Worm (Caenorhabditis elegans) whole organism, L4 larva: ENCODE data around the gene C08F8.15.
A peak's percentile ranks its signal among the peaks of the same experiment; 100 is the strongest.

Experiments used
- D1046.2 ChIP-seq: fragments of 200-800 bp; sonication (Bioruptor generic); IDR thresholded peaks from 2 replicates; pipeline ENCODE4 v1.3.6; 2022; ENCODE audit warnings: missing genetic modification characterization, missing compliant biosample characterization
- F26F4.8 ChIP-seq: fragments of 200-800 bp; sonication (Bioruptor generic); conservative IDR thresholded peaks from 2 replicates; pipeline ENCODE4 v1.3.6; 2022; ENCODE audit warnings: missing genetic modification characterization, missing compliant biosample characterization
- T20F7.1 ChIP-seq: fragments of 200-800 bp; sonication (Bioruptor generic); optimal IDR thresholded peaks from 2 replicates; lab custom pipeline; 2018; ENCODE audit warnings: mild to moderate bottlenecking, missing genetic modification characterization, missing compliant biosample characterization
- Y75B8A.6 ChIP-seq: fragments of 200-800 bp; sonication (Bioruptor generic); IDR thresholded peaks from 2 replicates; pipeline ENCODE4 v1.3.6; 2022; ENCODE audit warnings: missing genetic modification reagents, missing genetic modification characterization, missing compliant biosample characterization
- ZK337.2 ChIP-seq: fragments of 200-800 bp; sonication (Bioruptor generic); IDR thresholded peaks from 2 replicates; pipeline ENCODE4 v1.3.6; 2022; ENCODE audit warnings: missing genetic modification reagents, missing genetic modification characterization, missing compliant biosample characterization
- ZK546.5 ChIP-seq, 2 experiments: sonication (generic microtip); optimal IDR thresholded peaks; 2 replicates each; lab custom pipeline; 2017; ENCODE audit warnings: missing biosample characterization in 2 of 2, missing genetic modification characterization in 2 of 2
- aha-1 ChIP-seq: fragments of 150-350 bp; peaks from one replicate; lab custom pipeline; 2014; ENCODE audit warnings: missing biosample characterization, missing genetic modification characterization
- aly-2 ChIP-seq: sonication (generic microtip); optimal IDR thresholded peaks from 2 replicates; lab custom pipeline; 2018; ENCODE audit warnings: missing biosample characterization, missing genetic modification characterization
- arid-1 ChIP-seq: fragments of 200-800 bp; sonication (Bioruptor generic); conservative IDR thresholded peaks from 2 replicates; pipeline ENCODE4 v1.3.6; 2022; ENCODE audit warnings: missing genetic modification reagents, missing genetic modification characterization, missing compliant biosample characterization
- attf-4 ChIP-seq: sonication (generic microtip); optimal IDR thresholded peaks from 3 replicates; lab custom pipeline; 2017; ENCODE audit warnings: missing biosample characterization, missing genetic modification characterization
- ceh-28 ChIP-seq: fragments of 150-350 bp; optimal IDR thresholded peaks from 2 replicates; lab custom pipeline; 2014; ENCODE audit warnings: missing biosample characterization, missing genetic modification reagents, missing genetic modification characterization
- ceh-32 ChIP-seq: sonication (generic microtip); optimal IDR thresholded peaks from 2 replicates; lab custom pipeline; 2016; ENCODE audit warnings: mild to moderate bottlenecking, missing genetic modification characterization, missing compliant biosample characterization; ENCODE audit not compliant: poor library complexity
- ces-1 ChIP-seq: fragments of 150-350 bp; sonication (generic microtip); optimal IDR thresholded peaks from 4 replicates; lab custom pipeline; 2014; ENCODE audit warnings: missing biosample characterization, missing genetic modification reagents, missing genetic modification characterization
- daf-16 ChIP-seq, 3 experiments: sonication (generic microtip); optimal IDR thresholded peaks; 2 replicates each; lab custom pipeline; 2016 to 2017; ENCODE audit warnings: missing genetic modification characterization in 3 of 3, missing genetic modification reagents in 3 of 3, mild to moderate bottlenecking in 2 of 3, missing compliant biosample characterization in 2 of 3, missing biosample characterization in 1 of 3, moderate library complexity in 1 of 3
- daf-19 ChIP-seq: fragments of 200-800 bp; sonication (Bioruptor generic); conservative IDR thresholded peaks from 2 replicates; pipeline ENCODE4 v1.3.6; 2022; ENCODE audit warnings: missing genetic modification characterization, missing compliant biosample characterization
- dmd-8 ChIP-seq: fragments of 200-800 bp; sonication (Bioruptor generic); IDR thresholded peaks from 2 replicates; pipeline ENCODE4 v1.3.6; 2022; ENCODE audit warnings: missing genetic modification characterization, missing compliant biosample characterization
- dmd-9 ChIP-seq: fragments of 200-800 bp; sonication (Bioruptor generic); IDR thresholded peaks from 2 replicates; pipeline ENCODE4 v1.3.6; 2022; ENCODE audit warnings: missing genetic modification reagents, missing genetic modification characterization, missing compliant biosample characterization
- duxl-1 ChIP-seq: sonication (generic microtip); optimal IDR thresholded peaks from 2 replicates; lab custom pipeline; 2016; ENCODE audit warnings: mild to moderate bottlenecking, missing genetic modification characterization, moderate library complexity, missing compliant biosample characterization; ENCODE audit not compliant: poor library complexity
- dve-1 ChIP-seq: sonication (generic microtip); optimal IDR thresholded peaks from 2 replicates; lab custom pipeline; 2017; ENCODE audit warnings: antibody characterized with exemption, mild to moderate bottlenecking, missing genetic modification characterization, missing compliant biosample characterization; ENCODE audit not compliant: insufficient read depth
- egl-43 ChIP-seq: fragments of 200-800 bp; sonication (Bioruptor generic); IDR thresholded peaks from 2 replicates; pipeline ENCODE4 v1.3.6; 2022; ENCODE audit warnings: missing genetic modification reagents, missing genetic modification characterization, missing compliant biosample characterization
- fos-1 ChIP-seq: fragments of 150-350 bp; optimal IDR thresholded peaks from 2 replicates; lab custom pipeline; 2014; ENCODE audit warnings: missing biosample characterization, missing genetic modification characterization
- gei-8 ChIP-seq: fragments of 200-800 bp; sonication (Bioruptor generic); optimal IDR thresholded peaks from 2 replicates; lab custom pipeline; 2018; ENCODE audit warnings: mild to moderate bottlenecking, missing genetic modification characterization, missing compliant biosample characterization
- hif-1 ChIP-seq, 2 experiments: sonication (generic microtip); optimal IDR thresholded peaks; 2 replicates each; lab custom pipeline; 2016 to 2017; ENCODE audit warnings: missing compliant biosample characterization in 2 of 2, missing genetic modification characterization in 2 of 2, missing genetic modification reagents in 2 of 2, missing genotype in 2 of 2, mild to moderate bottlenecking in 1 of 2
- hmg-1.1 ChIP-seq: fragments of 200-800 bp; sonication (Bioruptor generic); IDR thresholded peaks from 2 replicates; pipeline ENCODE4 v1.3.6; 2022; ENCODE audit warnings: missing genetic modification reagents, missing genetic modification characterization, missing compliant biosample characterization
- lim-7 ChIP-seq: fragments of 200-800 bp; sonication (Bioruptor generic); IDR thresholded peaks from 2 replicates; pipeline ENCODE4 v1.3.6; 2022; ENCODE audit warnings: missing genetic modification characterization, missing compliant biosample characterization
- lin-1 ChIP-seq: fragments of 200-800 bp; sonication (Bioruptor generic); IDR thresholded peaks from 2 replicates; pipeline ENCODE4 v1.3.6; 2022; ENCODE audit warnings: missing genetic modification reagents, missing genetic modification characterization, missing compliant biosample characterization
- lin-39 ChIP-seq: fragments of 150-350 bp; optimal IDR thresholded peaks from 2 replicates; lab custom pipeline; 2014; ENCODE audit warnings: missing biosample characterization, missing genetic modification reagents, missing genetic modification characterization
- lir-3 ChIP-seq: sonication (generic microtip); optimal IDR thresholded peaks from 2 replicates; lab custom pipeline; 2016; ENCODE audit warnings: mild to moderate bottlenecking, missing genetic modification characterization, missing compliant biosample characterization
- lsy-2 ChIP-seq, 2 experiments: fragments of 150-350 bp in 1 of 2; sonication (generic microtip) in 1 of 2; optimal IDR thresholded peaks; 2 replicates each; lab custom pipeline; 2014 to 2017; ENCODE audit warnings: missing biosample characterization in 2 of 2, missing genetic modification characterization in 2 of 2
- madf-5 ChIP-seq, 2 experiments: fragments of 200-800 bp; sonication (Bioruptor generic); IDR thresholded peaks; 2 replicates each; pipeline ENCODE4 v1.3.6; 2022; ENCODE audit warnings: missing compliant biosample characterization in 2 of 2, missing genetic modification characterization in 2 of 2
- madf-9 ChIP-seq: fragments of 200-800 bp; sonication (Bioruptor generic); conservative IDR thresholded peaks from 2 replicates; pipeline ENCODE4 v1.3.6; 2022; ENCODE audit warnings: missing genetic modification reagents, missing genetic modification characterization, missing compliant biosample characterization
- mxl-3 ChIP-seq: fragments of 200-800 bp; sonication (Bioruptor generic); optimal IDR thresholded peaks from 2 replicates; lab custom pipeline; 2018; ENCODE audit warnings: mild to moderate bottlenecking, missing genetic modification characterization, missing compliant biosample characterization
- nhr-102 ChIP-seq: sonication (generic microtip); optimal IDR thresholded peaks from 2 replicates; lab custom pipeline; 2016; ENCODE audit warnings: mild to moderate bottlenecking, missing genetic modification characterization, moderate library complexity, missing compliant biosample characterization
- nhr-28 ChIP-seq: fragments of 150-350 bp; optimal IDR thresholded peaks from 2 replicates; lab custom pipeline; 2014; ENCODE audit warnings: missing biosample characterization, missing genetic modification characterization
- nhr-41 ChIP-seq: fragments of 200-800 bp; sonication (Bioruptor generic); IDR thresholded peaks from 2 replicates; pipeline ENCODE4 v1.3.6; 2022; ENCODE audit warnings: missing genetic modification reagents, missing genetic modification characterization, missing compliant biosample characterization
- nhr-42 ChIP-seq: fragments of 200-800 bp; sonication (Bioruptor generic); IDR thresholded peaks from 2 replicates; pipeline ENCODE4 v1.3.6; 2022; ENCODE audit warnings: missing genetic modification characterization, missing compliant biosample characterization
- nhr-48 ChIP-seq: sonication (generic microtip); optimal IDR thresholded peaks from 2 replicates; lab custom pipeline; 2016; ENCODE audit warnings: mild to moderate bottlenecking, missing genetic modification characterization, missing compliant biosample characterization
- pqm-1 ChIP-seq: sonication (generic microtip); optimal IDR thresholded peaks from 2 replicates; lab custom pipeline; 2017; ENCODE audit warnings: missing biosample characterization, missing genetic modification characterization
- skn-1 ChIP-seq: fragments of 150-350 bp; optimal IDR thresholded peaks from 2 replicates; lab custom pipeline; 2014; ENCODE audit warnings: missing biosample characterization, missing genetic modification characterization
- spr-1 ChIP-seq: sonication (generic microtip); optimal IDR thresholded peaks from 2 replicates; lab custom pipeline; 2016; ENCODE audit warnings: mild to moderate bottlenecking, missing genetic modification characterization, missing compliant biosample characterization
- spr-3 ChIP-seq: fragments of 200-800 bp; sonication (Bioruptor generic); optimal IDR thresholded peaks from 2 replicates; lab custom pipeline; 2018; ENCODE audit warnings: mild to moderate bottlenecking, missing genetic modification characterization, missing compliant biosample characterization
- tra-1 ChIP-seq: fragments of 200-800 bp; sonication (Bioruptor generic); IDR thresholded peaks from 2 replicates; pipeline ENCODE4 v1.3.6; 2022; ENCODE audit warnings: missing genetic modification reagents, missing genetic modification characterization, missing compliant biosample characterization
- unc-130 ChIP-seq: sonication (generic microtip); optimal IDR thresholded peaks from 2 replicates; lab custom pipeline; 2016; ENCODE audit warnings: missing genetic modification reagents, missing genetic modification characterization, missing compliant biosample characterization
- unc-62 ChIP-seq, 3 experiments: fragments of 150-350 bp in 1 of 3; sonication (generic microtip); optimal IDR thresholded peaks in 2 of 3; peaks in 1 of 3; 1 replicate in 1 of 3; 2 replicates in 2 of 3; lab custom pipeline; 2014 to 2017; ENCODE audit warnings: missing biosample characterization in 3 of 3, missing genetic modification characterization in 3 of 3, missing genetic modification reagents in 3 of 3, missing genotype in 1 of 3
- zfp-3 ChIP-seq: fragments of 200-800 bp; sonication (Bioruptor generic); conservative IDR thresholded peaks from 2 replicates; pipeline ENCODE4 v1.3.6; 2022; ENCODE audit warnings: missing genetic modification reagents, missing genetic modification characterization, missing compliant biosample characterization

Gene C08F8.15

DNA sequence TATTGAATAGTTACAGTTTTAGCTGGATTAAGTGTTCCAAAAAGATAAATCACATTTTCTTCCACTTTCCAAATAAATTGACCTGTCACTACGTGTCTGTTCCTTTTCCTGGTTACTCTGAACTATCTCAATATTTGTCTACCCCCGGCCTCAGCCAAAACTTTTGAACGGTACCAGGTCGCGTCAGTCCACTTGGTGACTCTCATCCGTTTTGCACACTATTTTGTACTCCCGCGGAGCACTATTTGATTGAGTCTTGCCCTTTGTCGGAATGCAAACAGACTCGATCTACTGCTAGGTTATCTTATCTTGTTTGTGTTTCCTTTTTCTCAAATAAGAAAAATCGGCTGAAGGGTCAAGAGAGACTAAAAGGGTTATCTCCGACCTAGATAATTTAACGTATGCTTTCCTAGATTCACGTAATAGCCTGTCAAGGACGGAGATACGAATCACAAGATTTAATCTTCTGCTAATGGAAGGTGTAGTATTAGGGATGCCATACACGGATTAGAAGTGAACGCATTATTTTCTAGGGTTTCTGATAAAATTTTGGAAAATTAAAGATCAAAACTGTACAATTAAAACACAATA lies 40.5 kb downstream of the C08F8.15 start:
- peak; percentile 17 for TF ChIP-seq nhr-28 (tag; lab: Kevin White, UChicago)
- no peak for TF ChIP-seq skn-1 (tag; lab: Kevin White, UChicago)

DNA sequence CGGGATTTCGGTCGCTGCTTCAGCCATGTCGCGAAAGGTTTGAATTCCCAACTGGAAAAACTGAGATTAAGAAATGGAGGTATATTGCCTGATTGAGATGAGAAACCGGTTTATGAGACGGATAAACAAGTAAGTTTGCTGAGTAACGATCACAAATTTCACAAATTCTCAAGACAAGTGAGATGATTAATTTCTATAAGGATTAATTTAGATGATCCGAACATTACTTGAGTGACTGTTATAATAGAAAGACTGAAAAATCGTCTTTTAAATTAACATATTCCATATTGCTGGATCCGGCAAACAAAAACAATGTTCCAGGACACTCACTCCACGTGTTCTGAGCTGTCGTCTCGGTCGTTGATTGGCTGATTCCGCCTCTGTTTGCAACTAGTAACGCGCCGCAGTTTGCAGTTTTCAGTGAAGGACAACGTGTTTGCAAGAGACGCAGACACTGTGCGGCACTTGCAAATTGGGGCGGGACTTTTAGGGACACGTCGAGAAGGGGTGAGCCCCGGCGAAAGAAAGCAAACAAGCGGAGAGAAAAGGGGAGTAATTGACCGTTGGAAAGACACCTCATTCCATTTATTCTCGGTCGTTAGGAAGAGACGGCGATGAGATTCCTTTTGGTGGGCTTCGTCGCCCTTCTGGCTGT lies 41.6 kb downstream of the C08F8.15 start, which contains the start of the genes imp-2 and enpl-1:
imp-2 (minus strand) TSS at position 51 of the 655 bp plus-strand sequence.
enpl-1 (plus strand) TSS at position 462 of the 655 bp plus-strand sequence.
- TF ChIP-seq dmd-9 (peak; percentile 55; the same call in 1 of the 2 replicates), dmd-8 (GFP tag; lab: Robert Waterston, UW) (0 out of 2 replicates have a peak, but pooled peaks have one; percentile 53), fos-1 (tag; lab: Kevin White, UChicago) (no peak), nhr-42 (GFP tag; lab: Robert Waterston, UW) (peak; percentile 58; the same call in 1 of the 2 replicates), ceh-32 (tag; lab: Kevin White, UChicago) (no peak), ces-1 (GFP tag; lab: Kevin White, UChicago) (no peak), lim-7 (GFP tag; lab: Robert Waterston, UW) (peak; percentile 17; the same call in 1 of the 2 replicates), egl-43 (peak; percentile 86), F26F4.8 (no peak), daf-19 (GFP tag; lab: Robert Waterston, UW) (no peak), duxl-1 (peak; percentile 53), daf-16 (GFP tag; optimal IDR thresholded peaks at IDR 0.05; lab: Kevin White, UChicago) (peak in 1 of 2 experiments; percentile 74), daf-16 (tag; optimal IDR thresholded peaks at IDR 0.05; lab: Kevin White, UChicago) (peak; percentile 72), D1046.2 (no peak), arid-1 (peak; percentile 71), madf-5 (GFP tag; IDR thresholded peaks at IDR 0.05; lab: Robert Waterston, UW) (no peak), ceh-28 (tag; lab: Kevin White, UChicago) (no peak), tra-1 (GFP tag; lab: Robert Waterston, UW) (peak; percentile 49; the same call in 1 of the 2 replicates), T20F7.1 (GFP tag; lab: Kevin White, UChicago) (peak; percentile 85), nhr-48 (tag; lab: Kevin White, UChicago) (peak; percentile 62), lin-1 (peak; percentile 70; the same call in 1 of the 2 replicates), madf-9 (0 out of 2 replicates have a peak, but pooled peaks have one; percentile 9), ZK546.5 (tag; optimal IDR thresholded peaks at IDR 0.05; lab: Kevin White, UChicago) (peak in 1 of 2 experiments; percentile 44), hmg-1.1 (GFP tag; lab: Robert Waterston, UW) (peak; percentile 91), spr-1 (tag; lab: Kevin White, UChicago) (peak; percentile 59), unc-62 (GFP tag; optimal IDR thresholded peaks at IDR 0.05 in 1 of 2; lab: Kevin White, UChicago) (peak in 1 of 2 experiments; percentile 96), unc-62 (tag; optimal IDR thresholded peaks at IDR 0.05; lab: Kevin White, UChicago) (no peak), gei-8 (GFP tag; lab: Kevin White, UChicago) (peak; percentile 76), hif-1 (tag; optimal IDR thresholded peaks at IDR 0.05; lab: Kevin White, UChicago) (peak; percentile 18 to 69), nhr-102 (peak; percentile 82), attf-4 (no peak), Y75B8A.6 (GFP tag; lab: Robert Waterston, UW) (no peak), nhr-41 (GFP tag; lab: Robert Waterston, UW) (no peak), ZK337.2 (GFP tag; lab: Robert Waterston, UW) (no peak), pqm-1 (tag; lab: Kevin White, UChicago) (peak; percentile 64), zfp-3 (GFP tag; lab: Robert Waterston, UW) (0 out of 2 replicates have a peak, but pooled peaks have one; percentile 13), nhr-28 (tag; lab: Kevin White, UChicago) (peak; percentile 73), aly-2 (tag; lab: Kevin White, UChicago) (no peak), aha-1 (tag; lab: Kevin White, UChicago) (peak; percentile 87), lin-39 (no peak), lir-3 (tag; lab: Kevin White, UChicago) (peak; percentile 2), dve-1 (tag; lab: Kevin White, UChicago) (peak; percentile 93), lsy-2 (tag; optimal IDR thresholded peaks at IDR 0.05; lab: Kevin White, UChicago) (peak; percentile 85 to 96), spr-3 (GFP tag; lab: Kevin White, UChicago) (peak; percentile 11), unc-130 (GFP tag; lab: Kevin White, UChicago) (peak; percentile 68), mxl-3 (peak; percentile 100)
